Worm (Caenorhabditis elegans) whole organism, L4 larva: ENCODE data around the gene K01A6.5.

Experiments
- F10B5.3 ChIP-seq: sonication (generic microtip); optimal IDR thresholded peaks from 2 replicates; lab custom pipeline; 2016; ENCODE audit warnings: mild to moderate bottlenecking, missing genetic modification characterization, missing compliant biosample characterization
- F26F4.8 ChIP-seq: fragments of 200-800 bp; sonication (Bioruptor generic); conservative IDR thresholded peaks from 2 replicates; pipeline ENCODE4 v1.3.6; 2022; ENCODE audit warnings: missing genetic modification characterization, missing compliant biosample characterization
- R02D3.7 ChIP-seq: fragments of 150-350 bp; sonication (generic microtip); optimal IDR thresholded peaks from 3 replicates; lab custom pipeline; 2014; ENCODE audit warnings: missing biosample characterization, missing genetic modification characterization
- ZK546.5 ChIP-seq, 2 experiments: sonication (generic microtip); optimal IDR thresholded peaks; 2 replicates each; lab custom pipeline; 2017; ENCODE audit warnings: missing biosample characterization in 2 of 2, missing genetic modification characterization in 2 of 2
- aha-1 ChIP-seq: fragments of 150-350 bp; peaks from one replicate; lab custom pipeline; 2014; ENCODE audit warnings: missing biosample characterization, missing genetic modification characterization
- arid-1 ChIP-seq: fragments of 200-800 bp; sonication (Bioruptor generic); conservative IDR thresholded peaks from 2 replicates; pipeline ENCODE4 v1.3.6; 2022; ENCODE audit warnings: missing genetic modification reagents, missing genetic modification characterization, missing compliant biosample characterization
- ceh-20 ChIP-seq: fragments of 200-800 bp; sonication (Bioruptor generic); IDR thresholded peaks from 2 replicates; pipeline ENCODE4 v1.3.6; 2022; ENCODE audit warnings: missing genetic modification reagents, missing genetic modification characterization, missing compliant biosample characterization
- ceh-44 ChIP-seq: fragments of 200-800 bp; sonication (Bioruptor generic); IDR thresholded peaks from 2 replicates; pipeline ENCODE4 v1.3.6; 2022; ENCODE audit warnings: missing genetic modification reagents, missing genetic modification characterization, missing compliant biosample characterization
- ceh-82 ChIP-seq: sonication (generic microtip); optimal IDR thresholded peaks from 2 replicates; lab custom pipeline; 2017; ENCODE audit warnings: missing biosample characterization, missing genetic modification characterization
- ces-1 ChIP-seq: fragments of 150-350 bp; sonication (generic microtip); optimal IDR thresholded peaks from 4 replicates; lab custom pipeline; 2014; ENCODE audit warnings: missing biosample characterization, missing genetic modification reagents, missing genetic modification characterization
- ctbp-1 ChIP-seq: fragments of 200-800 bp; sonication (Bioruptor generic); IDR thresholded peaks from 2 replicates; pipeline ENCODE4 v1.3.6; 2022; ENCODE audit warnings: missing genetic modification reagents, missing genetic modification characterization, missing compliant biosample characterization
- daf-16 ChIP-seq, 3 experiments: sonication (generic microtip); optimal IDR thresholded peaks; 2 replicates each; lab custom pipeline; 2016 to 2017; ENCODE audit warnings: missing genetic modification characterization in 3 of 3, missing genetic modification reagents in 3 of 3, mild to moderate bottlenecking in 2 of 3, missing compliant biosample characterization in 2 of 3, missing biosample characterization in 1 of 3, moderate library complexity in 1 of 3
- daf-19 ChIP-seq: fragments of 200-800 bp; sonication (Bioruptor generic); conservative IDR thresholded peaks from 2 replicates; pipeline ENCODE4 v1.3.6; 2022; ENCODE audit warnings: missing genetic modification characterization, missing compliant biosample characterization
- daf-8 ChIP-seq: fragments of 200-800 bp; sonication (Bioruptor generic); IDR thresholded peaks from 2 replicates; pipeline ENCODE4 v1.3.6; 2022; ENCODE audit warnings: missing genetic modification characterization, missing compliant biosample characterization
- dmd-8 ChIP-seq: fragments of 200-800 bp; sonication (Bioruptor generic); IDR thresholded peaks from 2 replicates; pipeline ENCODE4 v1.3.6; 2022; ENCODE audit warnings: missing genetic modification characterization, missing compliant biosample characterization
- dmd-9 ChIP-seq: fragments of 200-800 bp; sonication (Bioruptor generic); IDR thresholded peaks from 2 replicates; pipeline ENCODE4 v1.3.6; 2022; ENCODE audit warnings: missing genetic modification reagents, missing genetic modification characterization, missing compliant biosample characterization
- dve-1 ChIP-seq: sonication (generic microtip); optimal IDR thresholded peaks from 2 replicates; lab custom pipeline; 2017; ENCODE audit warnings: antibody characterized with exemption, mild to moderate bottlenecking, missing genetic modification characterization, missing compliant biosample characterization; ENCODE audit not compliant: insufficient read depth
- egl-43 ChIP-seq: fragments of 200-800 bp; sonication (Bioruptor generic); IDR thresholded peaks from 2 replicates; pipeline ENCODE4 v1.3.6; 2022; ENCODE audit warnings: missing genetic modification reagents, missing genetic modification characterization, missing compliant biosample characterization
- fkh-10 ChIP-seq: fragments of 150-350 bp; optimal IDR thresholded peaks from 2 replicates; lab custom pipeline; 2014; ENCODE audit warnings: missing biosample characterization, missing genetic modification reagents, missing genetic modification characterization
- hmg-1.1 ChIP-seq: fragments of 200-800 bp; sonication (Bioruptor generic); IDR thresholded peaks from 2 replicates; pipeline ENCODE4 v1.3.6; 2022; ENCODE audit warnings: missing genetic modification reagents, missing genetic modification characterization, missing compliant biosample characterization
- jun-1 ChIP-seq: fragments of 150-350 bp; optimal IDR thresholded peaks from 2 replicates; lab custom pipeline; 2014; ENCODE audit warnings: missing biosample characterization, missing genetic modification reagents, missing genetic modification characterization
- lim-7 ChIP-seq: fragments of 200-800 bp; sonication (Bioruptor generic); IDR thresholded peaks from 2 replicates; pipeline ENCODE4 v1.3.6; 2022; ENCODE audit warnings: missing genetic modification characterization, missing compliant biosample characterization
- lin-1 ChIP-seq: fragments of 200-800 bp; sonication (Bioruptor generic); IDR thresholded peaks from 2 replicates; pipeline ENCODE4 v1.3.6; 2022; ENCODE audit warnings: missing genetic modification reagents, missing genetic modification characterization, missing compliant biosample characterization
- lin-15B ChIP-seq: fragments of 150-350 bp; sonication (generic microtip); optimal IDR thresholded peaks from 3 replicates; lab custom pipeline; 2014; ENCODE audit warnings: missing biosample characterization, missing genetic modification characterization
- lin-39 ChIP-seq: fragments of 150-350 bp; optimal IDR thresholded peaks from 2 replicates; lab custom pipeline; 2014; ENCODE audit warnings: missing biosample characterization, missing genetic modification reagents, missing genetic modification characterization
- lsy-2 ChIP-seq, 2 experiments: fragments of 150-350 bp in 1 of 2; sonication (generic microtip) in 1 of 2; optimal IDR thresholded peaks; 2 replicates each; lab custom pipeline; 2014 to 2017; ENCODE audit warnings: missing biosample characterization in 2 of 2, missing genetic modification characterization in 2 of 2
- madf-9 ChIP-seq: fragments of 200-800 bp; sonication (Bioruptor generic); conservative IDR thresholded peaks from 2 replicates; pipeline ENCODE4 v1.3.6; 2022; ENCODE audit warnings: missing genetic modification reagents, missing genetic modification characterization, missing compliant biosample characterization
- mep-1 ChIP-seq: fragments of 150-350 bp; sonication (generic microtip); optimal IDR thresholded peaks from 3 replicates; lab custom pipeline; 2014; ENCODE audit warnings: missing biosample characterization, missing genetic modification characterization
- nhr-10 ChIP-seq: fragments of 150-350 bp; optimal IDR thresholded peaks from 2 replicates; lab custom pipeline; 2014; ENCODE audit warnings: missing biosample characterization, missing genetic modification characterization
- nhr-11 ChIP-seq: fragments of 150-350 bp; optimal IDR thresholded peaks from 2 replicates; lab custom pipeline; 2014; ENCODE audit warnings: missing biosample characterization, missing genetic modification characterization
- nhr-111 ChIP-seq: fragments of 200-800 bp; sonication (Bioruptor generic); optimal IDR thresholded peaks from 2 replicates; lab custom pipeline; 2018; ENCODE audit warnings: mild to moderate bottlenecking, missing genetic modification characterization, missing compliant biosample characterization
- nhr-25 ChIP-seq: sonication (generic microtip); optimal IDR thresholded peaks from 2 replicates; lab custom pipeline; 2017; ENCODE audit warnings: missing genetic modification characterization, mild to moderate bottlenecking, missing compliant biosample characterization, antibody characterized with exemption, moderate library complexity, borderline replicate concordance; ENCODE audit not compliant: insufficient read depth
- nhr-48 ChIP-seq: sonication (generic microtip); optimal IDR thresholded peaks from 2 replicates; lab custom pipeline; 2016; ENCODE audit warnings: mild to moderate bottlenecking, missing genetic modification characterization, missing compliant biosample characterization
- nhr-6 ChIP-seq: fragments of 150-350 bp; optimal IDR thresholded peaks from 2 replicates; lab custom pipeline; 2014; ENCODE audit warnings: missing biosample characterization, missing genetic modification characterization
- nhr-77 ChIP-seq: fragments of 150-350 bp; optimal IDR thresholded peaks from 2 replicates; lab custom pipeline; 2014; ENCODE audit warnings: missing biosample characterization, missing genetic modification characterization
- php-3 ChIP-seq: fragments of 200-800 bp; sonication (Bioruptor generic); IDR thresholded peaks from 2 replicates; pipeline ENCODE4 v1.3.6; 2022; ENCODE audit warnings: missing genetic modification reagents, missing genetic modification characterization, missing compliant biosample characterization
- rbr-2 ChIP-seq: sonication (generic microtip); optimal IDR thresholded peaks from 2 replicates; lab custom pipeline; 2016; ENCODE audit warnings: missing genotype, missing genetic modification characterization, missing compliant biosample characterization
- set-16 ChIP-seq: fragments of 200-800 bp; sonication (Bioruptor generic); IDR thresholded peaks from 2 replicates; pipeline ENCODE4 v1.3.6; 2022; ENCODE audit warnings: missing genetic modification reagents, missing genetic modification characterization, missing compliant biosample characterization
- skn-1 ChIP-seq: fragments of 150-350 bp; optimal IDR thresholded peaks from 2 replicates; lab custom pipeline; 2014; ENCODE audit warnings: missing biosample characterization, missing genetic modification characterization
- snpc-1.2 ChIP-seq: fragments of 200-800 bp; sonication (Bioruptor generic); IDR thresholded peaks from 2 replicates; pipeline ENCODE4 v1.3.6; 2022; ENCODE audit warnings: missing genetic modification reagents, missing genetic modification characterization, missing compliant biosample characterization
- spr-3 ChIP-seq: fragments of 200-800 bp; sonication (Bioruptor generic); optimal IDR thresholded peaks from 2 replicates; lab custom pipeline; 2018; ENCODE audit warnings: mild to moderate bottlenecking, missing genetic modification characterization, missing compliant biosample characterization
- unc-62 ChIP-seq, 3 experiments: fragments of 150-350 bp in 1 of 3; sonication (generic microtip); optimal IDR thresholded peaks in 2 of 3; peaks in 1 of 3; 1 replicate in 1 of 3; 2 replicates in 2 of 3; lab custom pipeline; 2014 to 2017; ENCODE audit warnings: missing biosample characterization in 3 of 3, missing genetic modification characterization in 3 of 3, missing genetic modification reagents in 3 of 3, missing genotype in 1 of 3
- zag-1 ChIP-seq: fragments of 150-350 bp; optimal IDR thresholded peaks from 2 replicates; lab custom pipeline; 2014; ENCODE audit warnings: missing biosample characterization, missing genetic modification characterization
- zip-2 ChIP-seq: fragments of 150-350 bp; optimal IDR thresholded peaks from 2 replicates; lab custom pipeline; 2014; ENCODE audit warnings: missing biosample characterization, missing genetic modification characterization

K01A6.5 gene

ce11 chrIV:11776968-11777467, 34.5 kb downstream of the K01A6.5 start:
- TF ChIP-seq dmd-9 (GFP tag; lab: Robert Waterston, UW) (no peak), aha-1 (peak; percentile 98)

- TF ChIP-seq php-3 (GFP tag; lab: Robert Waterston, UW) (no peak), mep-1 (tag; lab: Kevin White, UChicago) (no peak), arid-1 (GFP tag; lab: Robert Waterston, UW) (no peak), nhr-10 (tag; lab: Kevin White, UChicago) (no peak), ceh-20 (no peak), nhr-6 (no peak), F10B5.3 (tag; lab: Kevin White, UChicago) (no peak), hmg-1.1 (GFP tag; lab: Robert Waterston, UW) (no peak), egl-43 (no peak), nhr-77 (tag; lab: Kevin White, UChicago) (no peak), spr-3 (no peak)
Observed at ce11 chrIV:11779028-11779427, 36.5 kb downstream of the K01A6.5 start, which contains the start of gene lpr-2. lpr-2 (plus strand) TSS chrIV:11779216.

DNA sequence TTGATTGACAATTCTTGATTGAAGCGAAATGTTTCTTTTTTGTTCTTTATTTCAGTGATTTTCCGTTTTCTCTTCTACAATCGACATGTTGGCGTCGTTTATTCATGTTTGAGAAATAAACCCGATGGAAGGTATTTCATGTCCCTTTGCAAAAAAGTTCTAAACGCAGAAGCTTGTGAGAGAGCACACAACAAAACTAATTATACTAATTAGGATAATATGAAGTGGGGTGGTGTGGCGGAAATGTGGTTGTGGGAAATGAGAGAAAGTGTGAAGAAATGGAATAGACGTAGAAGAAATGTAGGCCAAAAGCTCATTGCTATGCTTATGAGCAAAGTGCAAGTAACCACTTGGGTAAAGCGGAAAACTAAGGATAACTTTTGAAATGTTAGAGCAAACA, 40.3 kb downstream of the K01A6.5 start:
- TF ChIP-seq rbr-2 (tag; lab: Kevin White, UChicago) (no peak), zag-1 (tag; lab: Kevin White, UChicago) (no peak)

- peak; percentile 17; the same call in 1 of the 2 replicates for TF ChIP-seq set-16 (GFP tag; lab: Robert Waterston, UW)
- TF ChIP-seq F10B5.3 (tag; lab: Kevin White, UChicago): no peak
- TF ChIP-seq ces-1 (GFP tag; lab: Kevin White, UChicago): peak; percentile 9
- no peak for TF ChIP-seq skn-1 (tag; lab: Kevin White, UChicago)
- no peak for TF ChIP-seq madf-9 (GFP tag; lab: Robert Waterston, UW)
- TF ChIP-seq nhr-11 (tag; lab: Kevin White, UChicago): no peak
- TF ChIP-seq unc-62 (GFP tag; optimal IDR thresholded peaks at IDR 0.05 in 1 of 2; lab: Kevin White, UChicago): peak in 1 of 2 experiments; percentile 74
- TF ChIP-seq unc-62 (tag; optimal IDR thresholded peaks at IDR 0.05; lab: Kevin White, UChicago): no peak
- peak; percentile 50 for TF ChIP-seq fkh-10 (GFP tag; lab: Kevin White, UChicago)
- no peak for TF ChIP-seq ceh-44 (GFP tag; lab: Robert Waterston, UW)
- TF ChIP-seq aha-1: peak; percentile 30
- TF ChIP-seq nhr-48 (tag; lab: Kevin White, UChicago): no peak
- no peak for TF ChIP-seq lin-15B (tag; lab: Kevin White, UChicago)
- peak in 1 of 2 experiments; percentile 4 for TF ChIP-seq lsy-2 (tag; optimal IDR thresholded peaks at IDR 0.05; lab: Kevin White, UChicago)
- TF ChIP-seq egl-43: no peak
- no peak for TF ChIP-seq nhr-25
- no peak for TF ChIP-seq snpc-1.2 (GFP tag; lab: Robert Waterston, UW)
- TF ChIP-seq dve-1 (tag; lab: Kevin White, UChicago): no peak
- TF ChIP-seq lim-7: 0 out of 2 replicates have a peak, but pooled peaks have one; percentile 4
- no peak for TF ChIP-seq zip-2
- no peak for TF ChIP-seq ZK546.5 (tag; optimal IDR thresholded peaks at IDR 0.05; lab: Kevin White, UChicago)
- TF ChIP-seq ceh-82 (tag; lab: Kevin White, UChicago): no peak
- no peak for TF ChIP-seq daf-8 (GFP tag; lab: Robert Waterston, UW)
- no peak for TF ChIP-seq daf-16 (GFP tag; optimal IDR thresholded peaks at IDR 0.05; lab: Kevin White, UChicago)
- TF ChIP-seq daf-16 (tag; optimal IDR thresholded peaks at IDR 0.05; lab: Kevin White, UChicago): no peak
- no peak for TF ChIP-seq nhr-111 (GFP tag; lab: Kevin White, UChicago)
- TF ChIP-seq jun-1: no peak
- no peak for TF ChIP-seq lin-39 (tag; lab: Kevin White, UChicago)
- no peak for TF ChIP-seq daf-19 (GFP tag; lab: Robert Waterston, UW)
- TF ChIP-seq R02D3.7: no peak
- TF ChIP-seq lin-1 (GFP tag; lab: Robert Waterston, UW): no peak
- no peak for TF ChIP-seq F26F4.8 (GFP tag; lab: Robert Waterston, UW)
- peak; percentile 59; the same call in 1 of the 2 replicates for TF ChIP-seq ctbp-1 (GFP tag; lab: Robert Waterston, UW)
- TF ChIP-seq dmd-8 (GFP tag; lab: Robert Waterston, UW): no peak
Observed at ce11 chrIV:11785064-11785840, 42.7 kb downstream of the K01A6.5 start.
